Worm (Caenorhabditis elegans) whole organism, L4/young adult: ENCODE data around the gene noa-1.

ENCODE experiments used
- dao-5 ChIP-seq: sonication (generic microtip); optimal IDR thresholded peaks from 2 replicates; lab custom pipeline; 2016; ENCODE audit warnings: missing genotype, missing genetic modification characterization, moderate library complexity, missing compliant biosample characterization
- him-1 ChIP-seq: sonication (generic microtip); optimal IDR thresholded peaks from 2 replicates; lab custom pipeline; 2016; ENCODE audit warnings: missing genotype, missing genetic modification reagents, missing genetic modification characterization, missing compliant biosample characterization

- TF ChIP-seq dao-5 (tag; lab: Kevin White, UChicago) (no peak), him-1 (tag; lab: Kevin White, UChicago) (no peak)
Measured at ce11 chrII:13531118-13531517, 9.7 kb downstream of the noa-1 start, which contains the start of gene snx-14.
